Fruit fly (Drosophila melanogaster) whole organism, embryonic: Measurements from ENCODE around the gene SmE.
A peak's percentile ranks its signal among the peaks of the same experiment; 100 is the strongest.

Experiments
- ATbp ChIP-seq: fragments of 200-800 bp; sonication (Bioruptor generic); optimal IDR thresholded peaks from 2 replicates; lab custom pipeline; 2017; ENCODE audit warnings: missing biosample characterization, mild to moderate bottlenecking, missing genetic modification characterization, missing genetic modification reagents
- CG10431 ChIP-seq: fragments of 200-800 bp; sonication (Bioruptor generic); optimal IDR thresholded peaks from 3 replicates; lab custom pipeline; 2018; ENCODE audit warnings: missing biosample characterization, mild to moderate bottlenecking, missing genetic modification characterization
- CG10543 ChIP-seq: fragments of 200-800 bp; sonication (Bioruptor generic); optimal IDR thresholded peaks from 3 replicates; lab custom pipeline; 2017; ENCODE audit warnings: missing biosample characterization, mild to moderate bottlenecking, missing genetic modification characterization, moderate library complexity
- CG10565 ChIP-seq: fragments of 200-800 bp; sonication (Bioruptor generic); optimal IDR thresholded peaks from 3 replicates; lab custom pipeline; 2016; ENCODE audit warnings: missing biosample characterization, mild to moderate bottlenecking, missing genetic modification characterization
- CG12942 ChIP-seq: fragments of 200-800 bp; sonication (Bioruptor generic); optimal IDR thresholded peaks from 3 replicates; lab custom pipeline; 2016; ENCODE audit warnings: missing biosample characterization, missing genetic modification characterization
- CG14860 ChIP-seq: fragments of 200-800 bp; sonication (Bioruptor generic); IDR thresholded peaks from 3 replicates; pipeline ENCODE4 v1.3.6; 2022; ENCODE audit warnings: missing biosample characterization, missing genetic modification characterization; ENCODE audit not compliant: partially characterized antibody
- CG1529 ChIP-seq: fragments of 200-800 bp; sonication (Bioruptor generic); optimal IDR thresholded peaks from 3 replicates; lab custom pipeline; 2018; ENCODE audit warnings: missing biosample characterization, missing genetic modification characterization
- CG16813 ChIP-seq: fragments of 200-800 bp; sonication (Bioruptor generic); IDR thresholded peaks from 3 replicates; pipeline ENCODE4 v1.3.6; 2022; ENCODE audit warnings: missing biosample characterization, missing genetic modification characterization; ENCODE audit not compliant: partially characterized antibody
- CG17328 ChIP-seq: fragments of 200-800 bp; sonication (Bioruptor generic); IDR thresholded peaks from 2 replicates; pipeline ENCODE4 v1.3.6; 2022; ENCODE audit warnings: missing biosample characterization, missing genetic modification characterization
- CG17829 ChIP-seq: fragments of 200-800 bp; optimal IDR thresholded peaks from 2 replicates; lab custom pipeline; 2019; ENCODE audit warnings: missing biosample characterization, mild to moderate bottlenecking, missing genetic modification characterization, moderate library complexity
- CG2202 ChIP-seq: fragments of 200-800 bp; sonication (Bioruptor generic); optimal IDR thresholded peaks from 2 replicates; lab custom pipeline; 2018; ENCODE audit warnings: missing biosample characterization, mild to moderate bottlenecking, missing genetic modification characterization
- CG31365 ChIP-seq: fragments of 200-800 bp; sonication (Bioruptor generic); optimal IDR thresholded peaks from 2 replicates; lab custom pipeline; 2018; ENCODE audit warnings: missing biosample characterization, mild to moderate bottlenecking, missing genetic modification characterization
- CG3163 ChIP-seq: fragments of 200-800 bp; sonication (Bioruptor generic); optimal IDR thresholded peaks from 3 replicates; lab custom pipeline; 2016; ENCODE audit warnings: missing biosample characterization, missing genetic modification characterization
- CG3281 ChIP-seq: fragments of 200-800 bp; sonication (Bioruptor generic); optimal IDR thresholded peaks from 3 replicates; lab custom pipeline; 2017; ENCODE audit warnings: missing biosample characterization, mild to moderate bottlenecking, missing genetic modification characterization
- CG4617 ChIP-seq: fragments of 200-800 bp; sonication (Bioruptor generic); optimal IDR thresholded peaks from 3 replicates; lab custom pipeline; 2016; ENCODE audit warnings: missing biosample characterization, missing genetic modification characterization, borderline replicate concordance
- CG6654 ChIP-seq: fragments of 200-800 bp; sonication (Bioruptor generic); optimal IDR thresholded peaks from 2 replicates; lab custom pipeline; 2017; ENCODE audit warnings: missing biosample characterization, mild to moderate bottlenecking, missing genetic modification characterization
- CG7556 ChIP-seq: fragments of 200-800 bp; sonication (Bioruptor generic); optimal IDR thresholded peaks from 2 replicates; lab custom pipeline; 2017; ENCODE audit warnings: missing biosample characterization, mild to moderate bottlenecking, missing genetic modification characterization
- CG7745 ChIP-seq: fragments of 200-800 bp; sonication (Bioruptor generic); optimal IDR thresholded peaks from 2 replicates; lab custom pipeline; 2018; ENCODE audit warnings: missing biosample characterization, mild to moderate bottlenecking, missing genetic modification characterization, moderate library complexity
- CG8089 ChIP-seq: fragments of 200-800 bp; sonication (Bioruptor generic); optimal IDR thresholded peaks from 3 replicates; lab custom pipeline; 2016; ENCODE audit warnings: missing biosample characterization, missing genetic modification characterization
- CG8359 ChIP-seq: fragments of 200-800 bp; sonication (Bioruptor generic); optimal IDR thresholded peaks from 2 replicates; lab custom pipeline; 2017; ENCODE audit warnings: missing biosample characterization, mild to moderate bottlenecking, missing genetic modification characterization, borderline replicate concordance
- Dip2 ChIP-seq: fragments of 200-800 bp; sonication (Bioruptor generic); IDR thresholded peaks from 2 replicates; pipeline ENCODE4 v1.3.6; 2022; ENCODE audit warnings: missing biosample characterization, missing genetic modification characterization
- E2f2 ChIP-seq: fragments of 200-800 bp; sonication (Bioruptor generic); IDR thresholded peaks from 2 replicates; pipeline ENCODE4 v1.3.6; 2022; ENCODE audit warnings: missing biosample characterization, missing genetic modification characterization
- H15 ChIP-seq: fragments of 200-800 bp; sonication (Bioruptor generic); IDR thresholded peaks from 3 replicates; pipeline ENCODE4 v1.3.6; 2022; ENCODE audit warnings: missing biosample characterization, missing genetic modification characterization
- Hey ChIP-seq: fragments of 200-800 bp; sonication (Bioruptor generic); optimal IDR thresholded peaks from 3 replicates; lab custom pipeline; 2018; ENCODE audit warnings: missing biosample characterization, mild to moderate bottlenecking, missing genetic modification characterization
- Hmx ChIP-seq: fragments of 200-800 bp; sonication (Bioruptor generic); optimal IDR thresholded peaks from 2 replicates; lab custom pipeline; 2016; ENCODE audit warnings: missing biosample characterization, missing genetic modification characterization
- Mrtf ChIP-seq: fragments of 200-800 bp; sonication (Bioruptor generic); IDR thresholded peaks from 3 replicates; pipeline ENCODE4 v1.3.6; 2022; ENCODE audit warnings: missing biosample characterization, missing genetic modification characterization
- NC2α ChIP-seq: fragments of 200-800 bp; sonication (Bioruptor generic); optimal IDR thresholded peaks from 2 replicates; lab custom pipeline; 2016; ENCODE audit warnings: missing biosample characterization, missing genetic modification characterization
- Oli ChIP-seq: fragments of 200-800 bp; sonication (Bioruptor generic); optimal IDR thresholded peaks from 2 replicates; lab custom pipeline; 2018; ENCODE audit warnings: missing biosample characterization, mild to moderate bottlenecking, missing genetic modification characterization, moderate library complexity
- Ptx1 ChIP-seq: fragments of 200-800 bp; sonication (Bioruptor generic); IDR thresholded peaks from 2 replicates; pipeline ENCODE4 v1.3.6; 2022; ENCODE audit warnings: missing biosample characterization, missing genetic modification characterization
- Sry-β ChIP-seq: fragments of 200-800 bp; sonication (Bioruptor generic); optimal IDR thresholded peaks from 2 replicates; lab custom pipeline; 2018; ENCODE audit warnings: missing biosample characterization, mild to moderate bottlenecking, missing genetic modification characterization, moderate library complexity
- Tbp ChIP-seq: fragments of >200 bp; optimal IDR thresholded peaks from 2 replicates; lab custom pipeline; 2018; ENCODE audit warnings: missing biosample characterization, missing genetic modification characterization
- amos ChIP-seq: fragments of 200-800 bp; sonication (Bioruptor generic); IDR thresholded peaks from 2 replicates; pipeline ENCODE4 v1.3.6; 2022; ENCODE audit warnings: missing biosample characterization, missing genetic modification characterization; ENCODE audit not compliant: partially characterized antibody
- az2 ChIP-seq: fragments of 200-800 bp; sonication (Bioruptor generic); optimal IDR thresholded peaks from 3 replicates; lab custom pipeline; 2016; ENCODE audit warnings: missing biosample characterization, missing genetic modification characterization
- bab2 ChIP-seq: fragments of 200-800 bp; sonication (Bioruptor generic); optimal IDR thresholded peaks from 2 replicates; lab custom pipeline; 2016; ENCODE audit warnings: missing biosample characterization, missing genetic modification characterization
- bigmax ChIP-seq: fragments of 200-800 bp; sonication (Bioruptor generic); optimal IDR thresholded peaks from 2 replicates; lab custom pipeline; 2018; ENCODE audit warnings: missing biosample characterization, mild to moderate bottlenecking, missing genetic modification characterization
- cad ChIP-seq: fragments of >200 bp; optimal IDR thresholded peaks from 2 replicates; lab custom pipeline; 2017; ENCODE audit warnings: missing biosample characterization, missing genetic modification characterization
- cg ChIP-seq: fragments of 200-800 bp; sonication (Bioruptor generic); optimal IDR thresholded peaks from 3 replicates; lab custom pipeline; 2019; ENCODE audit warnings: missing biosample characterization, mild to moderate bottlenecking, missing genetic modification characterization, moderate library complexity
- chn ChIP-seq: fragments of 200-800 bp; sonication (Bioruptor generic); optimal IDR thresholded peaks from 2 replicates; lab custom pipeline; 2016; ENCODE audit warnings: missing biosample characterization, missing genetic modification characterization
- corto ChIP-seq: fragments of 200-800 bp; sonication (Bioruptor generic); optimal IDR thresholded peaks from 2 replicates; lab custom pipeline; 2016; ENCODE audit warnings: missing biosample characterization, mild to moderate bottlenecking, missing genetic modification characterization, moderate library complexity
- eyg ChIP-seq: fragments of 200-800 bp; sonication (Bioruptor generic); optimal IDR thresholded peaks from 3 replicates; lab custom pipeline; 2016; ENCODE audit warnings: missing biosample characterization, missing genetic modification characterization
- gfzf ChIP-seq: fragments of 200-800 bp; sonication (Bioruptor generic); optimal IDR thresholded peaks from 2 replicates; lab custom pipeline; 2016; ENCODE audit warnings: missing biosample characterization, mild to moderate bottlenecking, missing genetic modification characterization, moderate library complexity
- gsb ChIP-seq: fragments of 200-800 bp; sonication (Bioruptor generic); IDR thresholded peaks from 2 replicates; pipeline ENCODE4 v1.3.6; 2022; ENCODE audit warnings: missing biosample characterization, missing genetic modification characterization
- h ChIP-seq: fragments of >200 bp; optimal IDR thresholded peaks from 2 replicates; lab custom pipeline; 2017
- hb ChIP-seq: fragments of 200-800 bp; sonication (Bioruptor generic); IDR thresholded peaks from 3 replicates; pipeline ENCODE4 v1.3.6; 2022; ENCODE audit warnings: missing biosample characterization, missing genetic modification characterization; ENCODE audit not compliant: partially characterized antibody
- jing ChIP-seq: fragments of 200-800 bp; sonication (Bioruptor generic); optimal IDR thresholded peaks from 2 replicates; lab custom pipeline; 2018; ENCODE audit warnings: missing biosample characterization, mild to moderate bottlenecking, missing genetic modification characterization
- jumu ChIP-seq: fragments of 200-800 bp; sonication (Bioruptor generic); optimal IDR thresholded peaks from 3 replicates; lab custom pipeline; 2016; ENCODE audit warnings: missing biosample characterization, missing genetic modification characterization
- phol ChIP-seq: fragments of 200-800 bp; sonication (Bioruptor generic); optimal IDR thresholded peaks from 3 replicates; lab custom pipeline; 2018; ENCODE audit warnings: missing biosample characterization, mild to moderate bottlenecking, missing genetic modification characterization, moderate library complexity
- pum ChIP-seq: fragments of 200-800 bp; sonication (Bioruptor generic); optimal IDR thresholded peaks from 2 replicates; lab custom pipeline; 2016; ENCODE audit warnings: missing biosample characterization, missing genetic modification characterization
- sc ChIP-seq, 3 experiments: fragments of >200 bp in 2 of 3; fragments of 200-800 bp in 1 of 3; sonication (Bioruptor generic) in 1 of 3; optimal IDR thresholded peaks; 2 replicates in 2 of 3; 3 replicates in 1 of 3; lab custom pipeline; 2017; ENCODE audit warnings: mild to moderate bottlenecking in 1 of 3, missing biosample characterization in 1 of 3, missing genetic modification characterization in 1 of 3, missing genetic modification reagents in 1 of 3
- sd ChIP-seq: fragments of 200-800 bp; sonication (Bioruptor generic); optimal IDR thresholded peaks from 3 replicates; lab custom pipeline; 2018; ENCODE audit warnings: missing biosample characterization, mild to moderate bottlenecking, missing genetic modification characterization, moderate library complexity
- trem ChIP-seq: fragments of 200-800 bp; optimal IDR thresholded peaks from 3 replicates; lab custom pipeline; 2019; ENCODE audit warnings: missing biosample characterization, mild to moderate bottlenecking, missing genetic modification characterization, moderate library complexity
- vvl ChIP-seq: fragments of 200-800 bp; sonication (Bioruptor generic); IDR thresholded peaks from 2 replicates; pipeline ENCODE4 v1.3.6; 2022; ENCODE audit warnings: missing biosample characterization, missing genetic modification characterization

Gene SmE

dm6 chr2L:7885271-7885670 lies at the start of gene SmE, which contains the start of gene CG34132 (continued):
- no peak for TF ChIP-seq ATbp
- no peak for TF ChIP-seq corto (GFP tag; lab: Kevin White, UChicago)
- TF ChIP-seq CG8359 (GFP tag; lab: Kevin White, UChicago): no peak
- no peak for TF ChIP-seq Ptx1
- TF ChIP-seq bigmax (GFP tag; lab: Kevin White, UChicago): peak; percentile 67
- TF ChIP-seq Oli (tag; lab: Kevin White, UChicago): no peak
- TF ChIP-seq CG17829 (tag; lab: Kevin White, UChicago): peak; percentile 32
- TF ChIP-seq CG7556 (GFP tag; lab: Kevin White, UChicago): no peak
- TF ChIP-seq CG1529 (GFP tag; lab: Kevin White, UChicago): no peak
- no peak for TF ChIP-seq CG8089 (GFP tag; lab: Kevin White, UChicago)
- TF ChIP-seq eyg (GFP tag; lab: Kevin White, UChicago): no peak
- TF ChIP-seq az2 (GFP tag; lab: Kevin White, UChicago): no peak
- no peak for TF ChIP-seq sc (optimal IDR thresholded peaks at IDR 0.05; lab: Kevin White, UChicago)
- TF ChIP-seq sc (GFP tag; optimal IDR thresholded peaks at IDR 0.05; lab: Kevin White, UChicago): no peak
- no peak for TF ChIP-seq CG17328 (GFP tag; lab: Robert Waterston, UW)
- no peak for TF ChIP-seq CG3163 (GFP tag; lab: Kevin White, UChicago)
- TF ChIP-seq Hey (tag; lab: Kevin White, UChicago): no peak
- TF ChIP-seq CG2202: no peak
- TF ChIP-seq bab2 (GFP tag; lab: Kevin White, UChicago): no peak
- no peak for TF ChIP-seq CG10543 (GFP tag; lab: Kevin White, UChicago)
- TF ChIP-seq cg (GFP tag; lab: Kevin White, UChicago): no peak
- TF ChIP-seq CG7745: no peak
- peak; percentile 91 for TF ChIP-seq CG14860 (GFP tag; lab: Robert Waterston, UW)
- peak; percentile 30 for TF ChIP-seq phol (tag; lab: Kevin White, UChicago)
- peak; percentile 98 for TF ChIP-seq amos (GFP tag; lab: Robert Waterston, UW)
- no peak for TF ChIP-seq H15 (GFP tag; lab: Robert Waterston, UW)
- TF ChIP-seq CG12942 (GFP tag; lab: Kevin White, UChicago): no peak
- no peak for TF ChIP-seq CG6654 (GFP tag; lab: Kevin White, UChicago)
- no peak for TF ChIP-seq jumu (GFP tag; lab: Kevin White, UChicago)
- no peak for TF ChIP-seq Dip2
- TF ChIP-seq CG3281 (GFP tag; lab: Kevin White, UChicago): no peak
- no peak for TF ChIP-seq CG31365
- TF ChIP-seq CG10565: no peak
- no peak for TF ChIP-seq NC2α (GFP tag; lab: Kevin White, UChicago)
- no peak for TF ChIP-seq cad (GFP tag; lab: Kevin White, UChicago)
- TF ChIP-seq gfzf: peak; percentile 57
- no peak for TF ChIP-seq Hmx (GFP tag; lab: Kevin White, UChicago)
- no peak for TF ChIP-seq CG10431 (GFP tag; lab: Kevin White, UChicago)
- TF ChIP-seq pum (GFP tag; lab: Kevin White, UChicago): no peak
- TF ChIP-seq gsb (GFP tag; lab: Robert Waterston, UW): no peak
- no peak for TF ChIP-seq vvl (GFP tag; lab: Robert Waterston, UW)
- no peak for TF ChIP-seq Mrtf (GFP tag; lab: Robert Waterston, UW)
- peak; percentile 98 for TF ChIP-seq CG16813
- TF ChIP-seq E2f2 (GFP tag; lab: Robert Waterston, UW): peak; percentile 66
- no peak for TF ChIP-seq sd
- no peak for TF ChIP-seq jing (GFP tag; lab: Kevin White, UChicago)
- no peak for TF ChIP-seq Tbp (GFP tag; lab: Kevin White, UChicago)
- TF ChIP-seq Sry-β (GFP tag; lab: Kevin White, UChicago): no peak
- no peak for TF ChIP-seq h (lab: Kevin White, UChicago)
- no peak for TF ChIP-seq chn (GFP tag; lab: Kevin White, UChicago)
- TF ChIP-seq hb (GFP tag; lab: Robert Waterston, UW): peak; percentile 97
- no peak for TF ChIP-seq trem (tag; lab: Kevin White, UChicago)
- peak; percentile 26 for TF ChIP-seq CG4617 (GFP tag; lab: Kevin White, UChicago)
